Worm (Caenorhabditis elegans): ENCODE data around the gene str-187.

DNA sequence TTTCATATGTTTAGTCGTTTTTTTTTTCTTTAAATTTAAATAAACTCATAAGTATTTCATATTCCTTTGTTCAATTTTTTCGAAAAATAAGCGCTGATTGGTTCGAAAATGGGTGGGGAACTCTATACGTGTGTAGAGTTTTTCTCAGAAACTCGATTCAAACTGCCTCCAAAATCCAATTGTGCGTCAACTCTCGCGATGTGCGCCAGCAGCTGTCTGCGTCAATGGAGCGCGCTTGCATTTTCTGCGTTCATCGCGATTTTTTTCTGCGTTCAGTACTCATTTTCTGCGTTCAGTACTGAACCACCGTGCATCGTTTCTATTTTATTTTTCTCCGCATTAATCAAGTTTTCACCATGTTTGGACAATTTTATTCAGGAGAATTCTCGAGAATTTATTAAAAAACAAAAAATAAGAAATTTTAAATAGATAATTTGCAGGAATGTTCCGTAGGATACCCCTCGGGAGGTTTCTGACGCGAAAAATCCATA lies 15.6 kb upstream of the str-187 start, which contains the start of gene eelo-2:
- no peak for TF ChIP-seq zip-5 (tag; optimal IDR thresholded peaks at IDR 0.05)
- TF ChIP-seq C38D4.7 (GFP tag; optimal IDR thresholded peaks at IDR 0.05), result no peak
- peak; percentile 63 for TF ChIP-seq unc-86 (tag; optimal IDR thresholded peaks at IDR 0.05)
- peak; percentile 86 for TF ChIP-seq ceh-31 (tag; optimal IDR thresholded peaks at IDR 0.05)
- TF ChIP-seq ceh-24 (tag; optimal IDR thresholded peaks at IDR 0.05), result no peak
- TF ChIP-seq sox-2 (GFP tag; IDR thresholded peaks at IDR 0.05), result 0 out of 2 replicates have a peak, but pooled peaks have one; percentile 34
- no peak for TF ChIP-seq K02D7.2 (tag; optimal IDR thresholded peaks at IDR 0.05)
- peak; percentile 45 for TF ChIP-seq dmd-4 (tag; optimal IDR thresholded peaks at IDR 0.05; ENCODE audit: borderline replicate concordance)
